Worm (Caenorhabditis elegans) whole organism, L3 larva: Measurements from ENCODE around the gene unc-112.

Source experiments
- ZK546.5 ChIP-seq: sonication (generic microtip); optimal IDR thresholded peaks from 2 replicates; lab custom pipeline; 2017; ENCODE audit warnings: missing biosample characterization, missing genetic modification characterization
- ceh-16 ChIP-seq: sonication (generic microtip); optimal IDR thresholded peaks from 2 replicates; lab custom pipeline; 2017; ENCODE audit warnings: missing biosample characterization, missing genetic modification characterization
- fkh-10 ChIP-seq: sonication (generic microtip); optimal IDR thresholded peaks from 2 replicates; lab custom pipeline; 2017; ENCODE audit warnings: missing biosample characterization, missing genetic modification reagents, missing genetic modification characterization
- fos-1 ChIP-seq: fragments of 150-350 bp; optimal IDR thresholded peaks from 2 replicates; lab custom pipeline; 2014; ENCODE audit warnings: missing biosample characterization, missing genetic modification characterization
- hmg-11 ChIP-seq: sonication (generic microtip); optimal IDR thresholded peaks from 2 replicates; lab custom pipeline; 2016; ENCODE audit warnings: missing genetic modification characterization, missing compliant biosample characterization
- nhr-11 ChIP-seq: fragments of 150-350 bp; optimal IDR thresholded peaks from 2 replicates; lab custom pipeline; 2014; ENCODE audit warnings: missing biosample characterization, missing genetic modification characterization
- pha-4 ChIP-seq: fragments of 150-350 bp; optimal IDR thresholded peaks from 2 replicates; lab custom pipeline; 2014; ENCODE audit warnings: missing biosample characterization, missing genetic modification reagents, missing genetic modification characterization
- snpc-4 ChIP-seq: fragments of 150-350 bp; optimal IDR thresholded peaks from 2 replicates; lab custom pipeline; 2014; ENCODE audit warnings: missing biosample characterization, missing genetic modification characterization

- TF ChIP-seq fos-1 (tag; lab: Kevin White, UChicago) (no peak), ZK546.5 (tag; lab: Kevin White, UChicago) (no peak), fkh-10 (GFP tag; lab: Kevin White, UChicago) (no peak), pha-4 (tag; lab: Kevin White, UChicago) (no peak), ceh-16 (tag; lab: Kevin White, UChicago) (no peak), snpc-4 (tag; lab: Kevin White, UChicago) (no peak), nhr-11 (no peak), hmg-11 (no peak)
These were observed 48.4 kb upstream of the unc-112 start for ce11 chrV:14744824-14745223.
